Worm (Caenorhabditis elegans): ENCODE measurements around the gene ZK1240.2.

ZK1240.2 gene

ce11 chrII:2292027-2292426 is 31.1 kb upstream of the ZK1240.2 start, which contains the start of gene K09F6.7:
TSS of gene K09F6.7 (minus strand) at chrII:2292127.
- no peak for TF ChIP-seq jun-1 (tag; optimal IDR thresholded peaks at IDR 0.05)
- TF ChIP-seq saeg-2 (GFP tag; IDR thresholded peaks at IDR 0.05): no peak
- TF ChIP-seq nhr-10 (tag; optimal IDR thresholded peaks at IDR 0.05): no peak
- no peak for TF ChIP-seq hmg-1.1 (GFP tag; IDR thresholded peaks at IDR 0.05)
- no peak for TF ChIP-seq skn-1 (tag; optimal IDR thresholded peaks at IDR 0.05)
- no peak for TF ChIP-seq F37D6.2 (tag; optimal IDR thresholded peaks at IDR 0.05)
- no peak for TF ChIP-seq F10B5.3 (tag; optimal IDR thresholded peaks at IDR 0.05)
- TF ChIP-seq tag-97 (GFP tag; IDR thresholded peaks at IDR 0.05): no peak
- TF ChIP-seq madf-5 (GFP tag; IDR thresholded peaks at IDR 0.05): no peak
- no peak for TF ChIP-seq spr-1 (tag; optimal IDR thresholded peaks at IDR 0.05)
- TF ChIP-seq dve-1 (tag; optimal IDR thresholded peaks at IDR 0.05; ENCODE audit: insufficient read depth): no peak
- TF ChIP-seq arid-1 (GFP tag; conservative IDR thresholded peaks at IDR 0.05): no peak
- TF ChIP-seq Y105C5A.15 (GFP tag; IDR thresholded peaks at IDR 0.05): no peak
- TF ChIP-seq snpc-1.2 (GFP tag; IDR thresholded peaks at IDR 0.05): no peak
- no peak for TF ChIP-seq lin-15B (tag; optimal IDR thresholded peaks at IDR 0.05)
- TF ChIP-seq fos-1 (tag; optimal IDR thresholded peaks at IDR 0.05): no peak
- no peak for TF ChIP-seq spr-3 (GFP tag; optimal IDR thresholded peaks at IDR 0.05)
- no peak for TF ChIP-seq aha-1 (tag)
- TF ChIP-seq daf-8 (GFP tag; IDR thresholded peaks at IDR 0.05): no peak
- no peak for TF ChIP-seq nhr-25 (tag; optimal IDR thresholded peaks at IDR 0.05; ENCODE audit: borderline replicate concordance, insufficient read depth)

DNA sequence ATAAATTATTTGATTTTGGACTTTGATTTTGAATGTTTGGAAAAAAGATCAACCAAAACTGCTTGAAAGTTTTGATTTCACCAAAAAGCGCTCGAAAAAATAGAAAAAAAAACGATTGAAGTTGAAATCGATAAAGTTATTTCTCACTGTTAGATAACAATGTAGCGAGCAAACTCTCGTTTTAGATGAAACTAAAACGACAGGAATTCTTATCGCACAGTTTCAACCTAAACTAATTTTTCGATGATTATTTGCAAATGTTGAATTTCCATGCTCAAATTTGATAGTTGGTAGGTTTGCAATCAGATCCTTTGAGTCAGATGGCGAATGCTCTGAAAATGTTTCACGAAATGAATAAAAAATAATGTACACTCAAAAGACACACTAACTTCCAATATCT is 30.6 kb upstream of the ZK1240.2 start:
- TF ChIP-seq ceh-62 (tag; optimal IDR thresholded peaks at IDR 0.05) (no peak), pqm-1 (tag; optimal IDR thresholded peaks at IDR 0.05) (peak; percentile 73), unc-62 (GFP tag; optimal IDR thresholded peaks at IDR 0.05 in 1 of 2) (peak in 1 of 2 experiments; percentile 6), unc-62 (tag; optimal IDR thresholded peaks at IDR 0.05) (no peak), mep-1 (tag; optimal IDR thresholded peaks at IDR 0.05) (no peak), lsy-2 (tag; optimal IDR thresholded peaks at IDR 0.05) (no peak), daf-19 (GFP tag; conservative IDR thresholded peaks at IDR 0.05) (no peak)

- no peak for TF ChIP-seq ceh-82 (tag; optimal IDR thresholded peaks at IDR 0.05)
- no peak for TF ChIP-seq ces-1 (GFP tag; optimal IDR thresholded peaks at IDR 0.05)
- TF ChIP-seq aha-1 (tag): peak; percentile 91
- no peak for TF ChIP-seq hlh-30 (tag; optimal IDR thresholded peaks at IDR 0.05; ENCODE audit: insufficient read depth)
- TF ChIP-seq unc-62 (GFP tag; optimal IDR thresholded peaks at IDR 0.05 in 1 of 2): peak in 1 of 2 experiments; percentile 65
- no peak for TF ChIP-seq unc-62 (tag; optimal IDR thresholded peaks at IDR 0.05)
- TF ChIP-seq aly-2 (tag; optimal IDR thresholded peaks at IDR 0.05): no peak
Measured at ce11 chrII:2295817-2296315, 27.3 kb upstream of the ZK1240.2 start, which contains the start of gene fbxc-25. TSS of gene fbxc-25 (minus strand) at chrII:2296265.

DNA sequence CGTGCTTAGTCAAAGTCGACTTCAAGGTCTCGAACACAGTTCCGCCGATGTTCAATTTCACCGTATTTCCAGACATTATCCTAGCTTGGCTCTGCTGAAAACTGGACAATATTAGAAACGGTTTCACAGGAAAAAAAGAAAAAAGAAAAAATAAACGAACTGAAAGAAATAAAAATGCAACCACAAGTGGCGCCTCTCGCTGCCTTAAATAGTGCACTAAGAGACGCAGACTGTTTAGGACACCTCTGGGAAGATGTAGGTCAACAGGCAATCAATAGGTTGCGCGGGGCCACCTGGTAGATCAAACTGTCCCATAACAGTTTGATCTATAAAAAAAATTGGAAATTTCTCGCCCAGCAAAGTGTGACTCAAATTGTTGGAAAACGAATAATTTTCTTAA is 24.4 kb upstream of the ZK1240.2 start, which contains the start of gene B0281.4:
Gene B0281.4, minus strand, starts transcription at position 101 of the 400 bp plus-strand sequence.
- no peak for TF ChIP-seq zip-2 (tag; optimal IDR thresholded peaks at IDR 0.05)
- no peak for TF ChIP-seq mep-1 (tag; optimal IDR thresholded peaks at IDR 0.05)
- TF ChIP-seq ZK546.5 (tag; optimal IDR thresholded peaks at IDR 0.05): no peak
- no peak for TF ChIP-seq cey-2 (tag; optimal IDR thresholded peaks at IDR 0.05; ENCODE audit: borderline replicate concordance, insufficient read depth)
- no peak for TF ChIP-seq unc-130 (GFP tag; optimal IDR thresholded peaks at IDR 0.05)
- no peak for TF ChIP-seq hif-1 (tag; optimal IDR thresholded peaks at IDR 0.05)
- TF ChIP-seq lin-38 (GFP tag; IDR thresholded peaks at IDR 0.05): no peak
- TF ChIP-seq duxl-1 (tag; optimal IDR thresholded peaks at IDR 0.05; ENCODE audit: poor library complexity): no peak
- no peak for TF ChIP-seq hlh-30 (tag; optimal IDR thresholded peaks at IDR 0.05; ENCODE audit: insufficient read depth)
- TF ChIP-seq zag-1 (tag; optimal IDR thresholded peaks at IDR 0.05): no peak
- no peak for TF ChIP-seq spr-3 (GFP tag; optimal IDR thresholded peaks at IDR 0.05)
- TF ChIP-seq sdz-12 (GFP tag; optimal IDR thresholded peaks at IDR 0.05): no peak

Data from whole organism, L4 larva.